Worm (Caenorhabditis elegans) whole organism, young adult: ENCODE measurements around the gene lin-22.

ENCODE experiments used
- B0336.3 ChIP-seq: fragments of 200-800 bp; sonication (Bioruptor generic); IDR thresholded peaks from 2 replicates; pipeline ENCODE4 v1.3.6; 2022; ENCODE audit warnings: missing genetic modification characterization, missing compliant biosample characterization
- C17E4.6 ChIP-seq: fragments of 200-800 bp; sonication (Bioruptor generic); IDR thresholded peaks from 2 replicates; pipeline ENCODE4 v1.3.6; 2022; ENCODE audit warnings: missing genetic modification reagents, missing genetic modification characterization, missing compliant biosample characterization
- F33H1.4 ChIP-seq: fragments of 200-800 bp; sonication (Bioruptor generic); IDR thresholded peaks from 2 replicates; pipeline ENCODE4 v1.3.6; 2022; ENCODE audit warnings: missing genetic modification reagents, missing genetic modification characterization, missing compliant biosample characterization
- F49E8.2 ChIP-seq: sonication (generic microtip); optimal IDR thresholded peaks from 3 replicates; lab custom pipeline; 2017; ENCODE audit warnings: missing genetic modification characterization, mild to moderate bottlenecking, missing compliant biosample characterization, antibody characterized with exemption, moderate library complexity; ENCODE audit not compliant: insufficient read depth
- F57A8.1 ChIP-seq: fragments of 200-800 bp; sonication (Bioruptor generic); optimal IDR thresholded peaks from 2 replicates; lab custom pipeline; 2018; ENCODE audit warnings: mild to moderate bottlenecking, missing genetic modification characterization, moderate library complexity, missing compliant biosample characterization
- K11D2.4 ChIP-seq: fragments of 200-800 bp; sonication (Bioruptor generic); IDR thresholded peaks from 2 replicates; pipeline ENCODE4 v1.3.6; 2022; ENCODE audit warnings: missing genetic modification reagents, missing genetic modification characterization, missing compliant biosample characterization
- T26A5.8 ChIP-seq: sonication (generic microtip); optimal IDR thresholded peaks from 2 replicates; lab custom pipeline; 2016; ENCODE audit warnings: missing genetic modification characterization, missing compliant biosample characterization
- Y56A3A.18 ChIP-seq: fragments of 200-800 bp; sonication (Bioruptor generic); IDR thresholded peaks from 2 replicates; pipeline ENCODE4 v1.3.6; 2022; ENCODE audit warnings: missing genetic modification reagents, missing genetic modification characterization, missing compliant biosample characterization
- ZK185.1 ChIP-seq: sonication (generic microtip); optimal IDR thresholded peaks from 2 replicates; lab custom pipeline; 2016; ENCODE audit warnings: mild to moderate bottlenecking, missing genetic modification characterization, missing compliant biosample characterization; ENCODE audit not compliant: poor library complexity, severe bottlenecking
- ama-1 ChIP-seq, 3 experiments: fragments of 150-350 bp in 1 of 3; sonication (generic microtip) in 2 of 3; optimal IDR thresholded peaks; 2 replicates each; lab custom pipeline; 2014 to 2018; ENCODE audit warnings: missing biosample characterization in 2 of 3, missing genetic modification characterization in 2 of 3, missing genetic modification reagents in 2 of 3
- aptf-3 ChIP-seq: fragments of 200-800 bp; sonication (Bioruptor generic); IDR thresholded peaks from 2 replicates; pipeline ENCODE4 v1.3.6; 2022; ENCODE audit warnings: missing genetic modification characterization, missing compliant biosample characterization
- atf-7 ChIP-seq: sonication (generic microtip); optimal IDR thresholded peaks from 2 replicates; lab custom pipeline; 2017; ENCODE audit warnings: mild to moderate bottlenecking, missing genetic modification characterization, missing compliant biosample characterization
- attf-5 ChIP-seq: fragments of 200-800 bp; sonication (Bioruptor generic); optimal IDR thresholded peaks from 2 replicates; lab custom pipeline; 2018; ENCODE audit warnings: mild to moderate bottlenecking, missing genetic modification characterization, missing compliant biosample characterization
- ccch-3 ChIP-seq: fragments of 200-800 bp; sonication (Bioruptor generic); optimal IDR thresholded peaks from 2 replicates; lab custom pipeline; 2018; ENCODE audit warnings: mild to moderate bottlenecking, missing genetic modification characterization, missing compliant biosample characterization
- cebp-1 ChIP-seq, 2 experiments: fragments of 200-800 bp in 1 of 2; sonication (Bioruptor generic) in 1 of 2; sonication (generic microtip) in 1 of 2; IDR thresholded peaks in 1 of 2; optimal IDR thresholded peaks in 1 of 2; 2 replicates each; pipeline versions ENCODE4 v1.3.6 to Lab custom; 2017 to 2022; ENCODE audit warnings: missing compliant biosample characterization in 2 of 2, missing genetic modification characterization in 2 of 2, mild to moderate bottlenecking in 1 of 2, missing genetic modification reagents in 1 of 2, moderate library complexity in 1 of 2
- ceh-58 ChIP-seq: fragments of 200-800 bp; sonication (Bioruptor generic); IDR thresholded peaks from 2 replicates; pipeline ENCODE4 v1.3.6; 2022; ENCODE audit warnings: missing genetic modification characterization, missing compliant biosample characterization
- chd-7 ChIP-seq: sonication (generic microtip); optimal IDR thresholded peaks from 2 replicates; lab custom pipeline; 2016; ENCODE audit warnings: mild to moderate bottlenecking, missing genetic modification characterization, moderate library complexity, missing compliant biosample characterization
- dox-1 ChIP-seq: fragments of 200-800 bp; sonication (Bioruptor generic); IDR thresholded peaks from 2 replicates; pipeline ENCODE4 v1.3.6; 2022; ENCODE audit warnings: missing genetic modification reagents, missing genetic modification characterization, missing compliant biosample characterization
- dpl-1 ChIP-seq: fragments of 150-350 bp; optimal IDR thresholded peaks from 2 replicates; lab custom pipeline; 2014; ENCODE audit warnings: missing biosample characterization, missing genetic modification reagents, missing genetic modification characterization
- fkh-3 ChIP-seq: sonication (generic microtip); optimal IDR thresholded peaks from 2 replicates; lab custom pipeline; 2016; ENCODE audit warnings: mild to moderate bottlenecking, missing genetic modification characterization, missing compliant biosample characterization
- him-1 ChIP-seq: sonication (generic microtip); optimal IDR thresholded peaks from 2 replicates; lab custom pipeline; 2016; ENCODE audit warnings: missing genotype, missing genetic modification reagents, missing genetic modification characterization, missing compliant biosample characterization
- hmg-20 ChIP-seq: fragments of 200-800 bp; sonication (Bioruptor generic); IDR thresholded peaks from 2 replicates; pipeline ENCODE4 v1.3.6; 2022; ENCODE audit warnings: missing genetic modification reagents, missing genetic modification characterization, missing compliant biosample characterization
- hrde-1 ChIP-seq: sonication (generic microtip); optimal IDR thresholded peaks from 2 replicates; lab custom pipeline; 2016; ENCODE audit warnings: missing genetic modification characterization, mild to moderate bottlenecking, missing compliant biosample characterization, moderate library complexity, missing genotype, missing genetic modification reagents, borderline replicate concordance
- let-607 ChIP-seq, 2 experiments: fragments of 200-800 bp in 1 of 2; sonication (Bioruptor generic) in 1 of 2; sonication (generic microtip) in 1 of 2; optimal IDR thresholded peaks; 2 replicates each; lab custom pipeline; 2016 to 2018; ENCODE audit warnings: mild to moderate bottlenecking in 2 of 2, missing compliant biosample characterization in 2 of 2, missing genetic modification characterization in 2 of 2, moderate library complexity in 2 of 2, missing genotype in 1 of 2
- lin-40 ChIP-seq: sonication (generic microtip); optimal IDR thresholded peaks from 2 replicates; lab custom pipeline; 2016; ENCODE audit warnings: missing genetic modification characterization, mild to moderate bottlenecking, missing compliant biosample characterization, missing genotype, missing genetic modification reagents
- lin-54 ChIP-seq: fragments of 200-800 bp; sonication (Bioruptor generic); optimal IDR thresholded peaks from 2 replicates; lab custom pipeline; 2018; ENCODE audit warnings: mild to moderate bottlenecking, missing genetic modification characterization, missing compliant biosample characterization
- lsy-27 ChIP-seq: sonication (generic microtip); optimal IDR thresholded peaks from 2 replicates; lab custom pipeline; 2017; ENCODE audit warnings: missing genetic modification characterization, mild to moderate bottlenecking, missing compliant biosample characterization, antibody characterized with exemption, missing genotype, borderline replicate concordance; ENCODE audit not compliant: insufficient read depth
- madf-10 ChIP-seq: sonication (generic microtip); optimal IDR thresholded peaks from 2 replicates; lab custom pipeline; 2016; ENCODE audit warnings: mild to moderate bottlenecking, missing genetic modification characterization, missing compliant biosample characterization
- madf-6 ChIP-seq: fragments of 200-800 bp; sonication (Bioruptor generic); IDR thresholded peaks from 2 replicates; pipeline ENCODE4 v1.3.6; 2022; ENCODE audit warnings: missing genetic modification reagents, missing genetic modification characterization, missing compliant biosample characterization
- mcd-1 ChIP-seq: fragments of 200-800 bp; sonication (Bioruptor generic); IDR thresholded peaks from 2 replicates; pipeline ENCODE4 v1.3.6; 2022; ENCODE audit warnings: missing genetic modification reagents, missing genetic modification characterization, missing compliant biosample characterization
- nfya-2 ChIP-seq: fragments of 200-800 bp; sonication (Bioruptor generic); IDR thresholded peaks from 2 replicates; pipeline ENCODE4 v1.3.6; 2022; ENCODE audit warnings: missing genetic modification reagents, missing genetic modification characterization, missing compliant biosample characterization
- nfyb-1 ChIP-seq: fragments of 200-800 bp; sonication (Bioruptor generic); IDR thresholded peaks from 2 replicates; pipeline ENCODE4 v1.3.6; 2022; ENCODE audit warnings: missing genetic modification reagents, missing genetic modification characterization, missing compliant biosample characterization
- nhr-27 ChIP-seq: fragments of 200-800 bp; sonication (Bioruptor generic); optimal IDR thresholded peaks from 2 replicates; lab custom pipeline; 2018; ENCODE audit warnings: mild to moderate bottlenecking, missing genetic modification characterization, moderate library complexity, missing compliant biosample characterization
- nhr-80 ChIP-seq: sonication (generic microtip); optimal IDR thresholded peaks from 2 replicates; lab custom pipeline; 2016; ENCODE audit warnings: missing genetic modification characterization, missing compliant biosample characterization
- nhr-90 ChIP-seq: sonication (generic microtip); optimal IDR thresholded peaks from 2 replicates; lab custom pipeline; 2016; ENCODE audit warnings: missing genotype, mild to moderate bottlenecking, missing genetic modification characterization, missing compliant biosample characterization
- pbrm-1 ChIP-seq: fragments of 200-800 bp; sonication (Bioruptor generic); IDR thresholded peaks from 2 replicates; pipeline ENCODE4 v1.3.6; 2022; ENCODE audit warnings: missing genetic modification reagents, missing genetic modification characterization, missing compliant biosample characterization
- pha-4 ChIP-seq: fragments of 150-350 bp; sonication (generic microtip); optimal IDR thresholded peaks from 2 replicates; lab custom pipeline; 2014; ENCODE audit warnings: missing biosample characterization, missing genetic modification reagents, missing genetic modification characterization
- rpc-1 ChIP-seq, 2 experiments: fragments of 150-350 bp in 1 of 2; sonication (generic microtip) in 1 of 2; optimal IDR thresholded peaks; 2 replicates each; lab custom pipeline; 2014 to 2018; ENCODE audit warnings: missing biosample characterization in 1 of 2, missing genetic modification characterization in 1 of 2, missing genetic modification reagents in 1 of 2, missing genotype in 1 of 2
- sdz-38 ChIP-seq: sonication (generic microtip); optimal IDR thresholded peaks from 2 replicates; lab custom pipeline; 2016; ENCODE audit warnings: missing genotype, missing genetic modification characterization, missing compliant biosample characterization
- tbp1 ChIP-seq: fragments of 200-800 bp; sonication (Bioruptor generic); optimal IDR thresholded peaks from 2 replicates; lab custom pipeline; 2018; ENCODE audit warnings: mild to moderate bottlenecking, missing genetic modification characterization, missing compliant biosample characterization
- tlf-1 ChIP-seq: fragments of 200-800 bp; sonication (Bioruptor generic); optimal IDR thresholded peaks from 2 replicates; lab custom pipeline; 2018; ENCODE audit warnings: mild to moderate bottlenecking, missing genetic modification characterization, missing compliant biosample characterization
- unc-62 ChIP-seq: fragments of 150-350 bp; optimal IDR thresholded peaks from 2 replicates; lab custom pipeline; 2014; ENCODE audit warnings: missing biosample characterization, missing genetic modification reagents, missing genetic modification characterization
- zfh-2 ChIP-seq: fragments of 200-800 bp; sonication (Bioruptor generic); conservative IDR thresholded peaks from 2 replicates; pipeline ENCODE4 v1.3.6; 2022; ENCODE audit warnings: missing genetic modification reagents, missing genetic modification characterization, missing compliant biosample characterization

The lin-22 gene

ce11 chrIV:3011647-3012046, 7.9 kb upstream of the lin-22 start:
- TF ChIP-seq lin-54 (peak; percentile 23), fkh-3 (tag; lab: Kevin White, UChicago) (no peak), mcd-1 (GFP tag; lab: Robert Waterston, UW) (peak; percentile 57; the same call in 1 of the 2 replicates), aptf-3 (no peak), ccch-3 (GFP tag; lab: Kevin White, UChicago) (no peak), him-1 (tag; lab: Kevin White, UChicago) (no peak), ama-1 (optimal IDR thresholded peaks at IDR 0.05; lab: Kevin White, UChicago) (no peak), ama-1 (GFP tag; optimal IDR thresholded peaks at IDR 0.05; lab: Kevin White, UChicago) (no peak)
- TF ChIP-seq, all 124 proteins: peak for 2

- TF ChIP-seq mcd-1 (GFP tag; lab: Robert Waterston, UW) (0 out of 2 replicates have a peak, but pooled peaks have one; percentile 25), tlf-1 (peak; percentile 5), F57A8.1 (no peak), hrde-1 (tag; lab: Kevin White, UChicago) (no peak), ama-1 (optimal IDR thresholded peaks at IDR 0.05; lab: Kevin White, UChicago) (no peak), ama-1 (GFP tag; optimal IDR thresholded peaks at IDR 0.05; lab: Kevin White, UChicago) (no peak), F33H1.4 (GFP tag; lab: Robert Waterston, UW) (no peak), C17E4.6 (GFP tag; lab: Robert Waterston, UW) (no peak), lsy-27 (tag; lab: Kevin White, UChicago) (no peak), ceh-58 (GFP tag; lab: Robert Waterston, UW) (no peak), ZK185.1 (tag; lab: Kevin White, UChicago) (no peak), nfyb-1 (peak; percentile 74; the same call in 1 of the 2 replicates), T26A5.8 (no peak), madf-6 (GFP tag; lab: Robert Waterston, UW) (no peak), nhr-90 (tag; lab: Kevin White, UChicago) (peak; percentile 39), rpc-1 (optimal IDR thresholded peaks at IDR 0.05; lab: Kevin White, UChicago) (no peak), rpc-1 (tag; optimal IDR thresholded peaks at IDR 0.05; lab: Kevin White, UChicago) (no peak), K11D2.4 (GFP tag; lab: Robert Waterston, UW) (0 out of 2 replicates have a peak, but pooled peaks have one; percentile 17), dpl-1 (no peak), let-607 (tag; optimal IDR thresholded peaks at IDR 0.05; lab: Kevin White, UChicago) (peak; percentile 94 to 96), nhr-27 (tag; lab: Kevin White, UChicago) (no peak), unc-62 (peak; percentile 97), pha-4 (tag; lab: Kevin White, UChicago) (peak; percentile 24), madf-10 (tag; lab: Kevin White, UChicago) (peak; percentile 1), pbrm-1 (no peak), cebp-1 (GFP tag; IDR thresholded peaks at IDR 0.05; lab: Robert Waterston, UW) (peak; percentile 56; the same call in 1 of the 2 replicates), cebp-1 (tag; optimal IDR thresholded peaks at IDR 0.05; lab: Kevin White, UChicago) (peak; percentile 68), hmg-20 (no peak), sdz-38 (no peak), atf-7 (peak; percentile 76), nfya-2 (GFP tag; lab: Robert Waterston, UW) (no peak), B0336.3 (GFP tag; lab: Robert Waterston, UW) (0 out of 2 replicates have a peak, but pooled peaks have one; percentile 12), dox-1 (GFP tag; lab: Robert Waterston, UW) (peak; percentile 74), zfh-2 (GFP tag; lab: Robert Waterston, UW) (0 out of 2 replicates have a peak, but pooled peaks have one; percentile 15), F49E8.2 (tag; lab: Kevin White, UChicago) (no peak), chd-7 (peak; percentile 8), attf-5 (GFP tag; lab: Kevin White, UChicago) (peak; percentile 10), nhr-80 (tag; lab: Kevin White, UChicago) (peak; percentile 92), Y56A3A.18 (GFP tag; lab: Robert Waterston, UW) (peak; percentile 57; the same call in 1 of the 2 replicates), tbp1 (peak; percentile 33), lin-40 (tag; lab: Kevin White, UChicago) (peak; percentile 17)
Observed at ce11 chrIV:3012374-3013142, 7.0 kb upstream of the lin-22 start, which contains the start of the genes Y54G2A.28 and vrp-1. Gene Y54G2A.28 (minus strand): TSS chrIV:3012421. Gene vrp-1 (plus strand): TSS chrIV:3012587.
